Worm (Caenorhabditis elegans) whole organism, young adult: ENCODE data around the gene C23G10.5.
A peak's percentile ranks its signal among the peaks of the same experiment; 100 is the strongest.

Experiments used
- B0019.2 ChIP-seq: fragments of 200-800 bp; sonication (Bioruptor generic); conservative IDR thresholded peaks from 2 replicates; pipeline ENCODE4 v1.3.6; 2022; ENCODE audit warnings: missing genetic modification reagents, missing genetic modification characterization, missing compliant biosample characterization
- C06A6.2 ChIP-seq: fragments of 200-800 bp; sonication (Bioruptor generic); conservative IDR thresholded peaks from 2 replicates; pipeline ENCODE4 v1.3.6; 2022; ENCODE audit warnings: missing genetic modification characterization, missing compliant biosample characterization
- F39B2.1 ChIP-seq: fragments of 200-800 bp; sonication (Bioruptor generic); IDR thresholded peaks from 2 replicates; pipeline ENCODE4 v1.3.6; 2022; ENCODE audit warnings: missing genetic modification reagents, missing genetic modification characterization, missing compliant biosample characterization
- F52B5.7 ChIP-seq: sonication (generic microtip); optimal IDR thresholded peaks from 2 replicates; lab custom pipeline; 2016; ENCODE audit warnings: mild to moderate bottlenecking, missing genetic modification characterization, missing compliant biosample characterization
- F57A8.1 ChIP-seq: fragments of 200-800 bp; sonication (Bioruptor generic); optimal IDR thresholded peaks from 2 replicates; lab custom pipeline; 2018; ENCODE audit warnings: mild to moderate bottlenecking, missing genetic modification characterization, moderate library complexity, missing compliant biosample characterization
- Y53G8AR.9 ChIP-seq: fragments of 200-800 bp; sonication (Bioruptor generic); conservative IDR thresholded peaks from 2 replicates; pipeline ENCODE4 v1.3.6; 2022; ENCODE audit warnings: missing genetic modification reagents, missing genetic modification characterization, missing compliant biosample characterization
- Y79H2A.3 ChIP-seq: fragments of 200-800 bp; sonication (Bioruptor generic); conservative IDR thresholded peaks from 2 replicates; pipeline ENCODE4 v1.3.6; 2022; ENCODE audit warnings: missing genetic modification reagents, missing genetic modification characterization, missing compliant biosample characterization
- ZK185.1 ChIP-seq: sonication (generic microtip); optimal IDR thresholded peaks from 2 replicates; lab custom pipeline; 2016; ENCODE audit warnings: mild to moderate bottlenecking, missing genetic modification characterization, missing compliant biosample characterization; ENCODE audit not compliant: poor library complexity, severe bottlenecking
- athp-1 ChIP-seq: sonication (generic microtip); optimal IDR thresholded peaks from 2 replicates; lab custom pipeline; 2017; ENCODE audit warnings: mild to moderate bottlenecking, missing genetic modification characterization, missing compliant biosample characterization
- attf-3 ChIP-seq: fragments of 200-800 bp; sonication (Bioruptor generic); conservative IDR thresholded peaks from 2 replicates; pipeline ENCODE4 v1.3.6; 2022; ENCODE audit warnings: missing genetic modification reagents, missing genetic modification characterization, missing compliant biosample characterization
- cebp-2 ChIP-seq: fragments of 200-800 bp; sonication (Bioruptor generic); IDR thresholded peaks from 2 replicates; pipeline ENCODE4 v1.3.6; 2022; ENCODE audit warnings: missing genetic modification characterization, missing compliant biosample characterization
- ceh-27 ChIP-seq: fragments of 200-800 bp; sonication (Bioruptor generic); optimal IDR thresholded peaks from 2 replicates; lab custom pipeline; 2018; ENCODE audit warnings: mild to moderate bottlenecking, missing genetic modification characterization, moderate library complexity, missing compliant biosample characterization
- dpff-1 ChIP-seq: sonication (generic microtip); optimal IDR thresholded peaks from 2 replicates; lab custom pipeline; 2017; ENCODE audit warnings: mild to moderate bottlenecking, missing genetic modification characterization, missing compliant biosample characterization
- efl-1 ChIP-seq: fragments of 150-350 bp; optimal IDR thresholded peaks from 2 replicates; lab custom pipeline; 2014; ENCODE audit warnings: missing biosample characterization, missing genetic modification reagents, missing genetic modification characterization
- ekl-4 ChIP-seq: fragments of 200-800 bp; sonication (Bioruptor generic); IDR thresholded peaks from 2 replicates; pipeline ENCODE4 v1.3.6; 2022; ENCODE audit warnings: missing genetic modification reagents, missing genetic modification characterization, missing compliant biosample characterization
- hlh-26 ChIP-seq: fragments of 200-800 bp; sonication (Bioruptor generic); conservative IDR thresholded peaks from 2 replicates; pipeline ENCODE4 v1.3.6; 2022; ENCODE audit warnings: missing genetic modification reagents, missing genetic modification characterization, missing compliant biosample characterization
- hmg-20 ChIP-seq: fragments of 200-800 bp; sonication (Bioruptor generic); IDR thresholded peaks from 2 replicates; pipeline ENCODE4 v1.3.6; 2022; ENCODE audit warnings: missing genetic modification reagents, missing genetic modification characterization, missing compliant biosample characterization
- let-526 ChIP-seq: fragments of 200-800 bp; sonication (Bioruptor generic); IDR thresholded peaks from 2 replicates; pipeline ENCODE4 v1.3.6; 2022; ENCODE audit warnings: missing genetic modification reagents, missing genetic modification characterization, missing compliant biosample characterization
- let-607 ChIP-seq, 2 experiments: fragments of 200-800 bp in 1 of 2; sonication (Bioruptor generic) in 1 of 2; sonication (generic microtip) in 1 of 2; optimal IDR thresholded peaks; 2 replicates each; lab custom pipeline; 2016 to 2018; ENCODE audit warnings: mild to moderate bottlenecking in 2 of 2, missing compliant biosample characterization in 2 of 2, missing genetic modification characterization in 2 of 2, moderate library complexity in 2 of 2, missing genotype in 1 of 2
- madf-6 ChIP-seq: fragments of 200-800 bp; sonication (Bioruptor generic); IDR thresholded peaks from 2 replicates; pipeline ENCODE4 v1.3.6; 2022; ENCODE audit warnings: missing genetic modification reagents, missing genetic modification characterization, missing compliant biosample characterization
- mcd-1 ChIP-seq: fragments of 200-800 bp; sonication (Bioruptor generic); IDR thresholded peaks from 2 replicates; pipeline ENCODE4 v1.3.6; 2022; ENCODE audit warnings: missing genetic modification reagents, missing genetic modification characterization, missing compliant biosample characterization
- nfya-1 ChIP-seq: sonication (generic microtip); optimal IDR thresholded peaks from 2 replicates; lab custom pipeline; 2017; ENCODE audit warnings: antibody characterized with exemption, missing compliant biosample characterization, missing genetic modification characterization, borderline replicate concordance; ENCODE audit not compliant: insufficient read depth
- nfya-2 ChIP-seq: fragments of 200-800 bp; sonication (Bioruptor generic); IDR thresholded peaks from 2 replicates; pipeline ENCODE4 v1.3.6; 2022; ENCODE audit warnings: missing genetic modification reagents, missing genetic modification characterization, missing compliant biosample characterization
- nhr-120 ChIP-seq: fragments of 200-800 bp; sonication (Bioruptor generic); IDR thresholded peaks from 2 replicates; pipeline ENCODE4 v1.3.6; 2022; ENCODE audit warnings: missing genetic modification characterization, missing compliant biosample characterization
- nhr-80 ChIP-seq: sonication (generic microtip); optimal IDR thresholded peaks from 2 replicates; lab custom pipeline; 2016; ENCODE audit warnings: missing genetic modification characterization, missing compliant biosample characterization
- rec-8 ChIP-seq, 2 experiments: sonication (generic microtip); optimal IDR thresholded peaks; 2 replicates each; lab custom pipeline; 2016; ENCODE audit warnings: mild to moderate bottlenecking in 2 of 2, missing genetic modification characterization in 2 of 2, missing genetic modification reagents in 2 of 2, missing genotype in 2 of 2, missing biosample characterization in 1 of 2, missing compliant biosample characterization in 1 of 2, moderate library complexity in 1 of 2
- rpc-1 ChIP-seq, 2 experiments: fragments of 150-350 bp in 1 of 2; sonication (generic microtip) in 1 of 2; optimal IDR thresholded peaks; 2 replicates each; lab custom pipeline; 2014 to 2018; ENCODE audit warnings: missing biosample characterization in 1 of 2, missing genetic modification characterization in 1 of 2, missing genetic modification reagents in 1 of 2, missing genotype in 1 of 2
- sea-2 ChIP-seq: fragments of 200-800 bp; sonication (Bioruptor generic); IDR thresholded peaks from 2 replicates; pipeline ENCODE4 v1.3.6; 2022; ENCODE audit warnings: missing genetic modification characterization, missing compliant biosample characterization
- zim-3 ChIP-seq: sonication (generic microtip); optimal IDR thresholded peaks from 2 replicates; lab custom pipeline; 2017; ENCODE audit warnings: mild to moderate bottlenecking, missing genetic modification characterization, moderate library complexity, missing compliant biosample characterization
- ztf-18 ChIP-seq: sonication (generic microtip); optimal IDR thresholded peaks from 2 replicates; lab custom pipeline; 2016; ENCODE audit warnings: missing genotype, mild to moderate bottlenecking, missing genetic modification characterization, missing compliant biosample characterization
- ztf-22 ChIP-seq: fragments of 200-800 bp; sonication (Bioruptor generic); optimal IDR thresholded peaks from 2 replicates; lab custom pipeline; 2018; ENCODE audit warnings: mild to moderate bottlenecking, missing genetic modification characterization, moderate library complexity, missing compliant biosample characterization
- ztf-26 ChIP-seq: sonication (generic microtip); optimal IDR thresholded peaks from 2 replicates; lab custom pipeline; 2017; ENCODE audit warnings: missing genetic modification characterization, missing compliant biosample characterization
- ztf-28 ChIP-seq: fragments of 200-800 bp; sonication (Bioruptor generic); IDR thresholded peaks from 2 replicates; pipeline ENCODE4 v1.3.6; 2022; ENCODE audit warnings: missing genetic modification reagents, missing genetic modification characterization, missing compliant biosample characterization

C23G10.5 gene

DNA sequence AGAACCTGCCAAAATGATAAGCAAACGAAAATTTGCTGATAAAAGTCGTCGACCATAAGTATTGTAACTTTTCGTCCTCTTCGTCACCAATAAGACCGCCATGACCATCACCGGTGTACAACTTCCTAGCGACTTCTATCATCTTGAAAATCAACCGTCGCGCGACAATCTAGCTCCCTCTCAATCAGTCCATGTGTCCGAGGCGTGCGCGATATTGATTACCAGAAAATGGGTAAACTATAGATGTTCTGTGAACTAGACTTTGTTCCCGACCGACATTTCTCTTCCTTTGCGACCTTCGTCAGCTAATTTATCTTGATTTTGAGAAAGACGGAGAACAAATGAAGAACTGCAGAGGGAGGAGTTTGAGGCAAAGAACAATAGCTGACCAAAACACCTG is 45.6 kb upstream of the C23G10.5 start:
- TF ChIP-seq ztf-26 (tag; lab: Kevin White, UChicago) (peak; percentile 54), nhr-80 (tag; lab: Kevin White, UChicago) (peak; percentile 35), F39B2.1 (no peak)

DNA sequence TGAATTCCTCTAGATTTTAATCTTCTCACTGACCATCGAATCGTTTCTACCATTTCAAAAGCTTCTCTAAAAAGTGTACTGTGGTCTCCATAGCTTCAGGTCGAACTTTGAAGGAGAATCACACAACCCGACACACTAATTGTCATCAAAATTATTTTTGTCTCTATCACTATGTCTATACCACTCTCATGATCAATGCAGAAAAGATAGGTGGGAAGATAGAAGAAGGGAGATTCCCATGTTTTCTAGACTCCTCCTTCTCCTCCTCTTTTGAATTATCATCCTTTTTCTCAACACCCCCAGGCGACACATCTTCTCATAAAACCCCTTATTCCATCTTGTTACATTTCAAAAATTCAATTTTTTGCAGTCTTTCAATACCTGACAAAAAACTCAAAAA is 45.0 kb upstream of the C23G10.5 start, which contains the start of gene Y42G9A.3:
TSS of gene Y42G9A.3 (plus strand) at position 363 of the 400 bp plus-strand sequence.
- no peak for TF ChIP-seq ztf-28 (GFP tag; lab: Robert Waterston, UW)
- no peak for TF ChIP-seq Y79H2A.3 (GFP tag; lab: Robert Waterston, UW)
- TF ChIP-seq nhr-80 (tag; lab: Kevin White, UChicago) = peak; percentile 28
- TF ChIP-seq, all 124 proteins: peak for 1

DNA sequence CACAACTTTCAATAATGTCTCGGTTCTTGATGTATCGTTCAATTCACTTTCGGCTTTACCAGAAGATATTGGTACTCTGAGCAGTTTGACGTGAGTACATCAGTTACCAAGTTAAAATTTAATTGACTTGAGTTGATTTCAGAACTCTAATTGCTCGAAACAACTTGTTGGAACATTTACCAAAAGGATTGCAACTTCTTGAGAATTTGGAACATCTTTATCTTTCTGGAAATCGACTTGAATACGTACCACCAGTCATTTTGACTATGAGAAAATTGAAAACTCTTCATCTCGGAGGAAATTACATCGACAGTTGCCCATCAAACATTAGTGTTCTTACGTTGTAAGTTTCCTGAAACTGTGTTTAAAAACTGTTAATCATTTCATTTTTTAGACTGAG is 44.1 kb upstream of the C23G10.5 start:
- TF ChIP-seq nfya-1 (tag; lab: Kevin White, UChicago) (no peak), hmg-20 (GFP tag; lab: Robert Waterston, UW) (no peak), let-526 (GFP tag; lab: Robert Waterston, UW) (no peak), athp-1 (tag; lab: Kevin White, UChicago) (no peak), F57A8.1 (GFP tag; lab: Kevin White, UChicago) (no peak), sea-2 (GFP tag; lab: Robert Waterston, UW) (no peak), ZK185.1 (tag; lab: Kevin White, UChicago) (no peak), F52B5.7 (tag; lab: Kevin White, UChicago) (no peak), Y53G8AR.9 (GFP tag; lab: Robert Waterston, UW) (no peak), madf-6 (GFP tag; lab: Robert Waterston, UW) (no peak), ztf-22 (GFP tag; lab: Kevin White, UChicago) (no peak), ztf-18 (tag; lab: Kevin White, UChicago) (no peak), ceh-27 (GFP tag; lab: Kevin White, UChicago) (no peak), attf-3 (no peak), cebp-2 (GFP tag; lab: Robert Waterston, UW) (no peak), rpc-1 (optimal IDR thresholded peaks at IDR 0.05; lab: Kevin White, UChicago) (no peak), rpc-1 (tag; optimal IDR thresholded peaks at IDR 0.05; lab: Kevin White, UChicago) (no peak), hlh-26 (no peak), efl-1 (GFP tag; lab: Kevin White, UChicago) (no peak), let-607 (tag; optimal IDR thresholded peaks at IDR 0.05; lab: Kevin White, UChicago) (no peak), nfya-2 (GFP tag; lab: Robert Waterston, UW) (no peak)

DNA sequence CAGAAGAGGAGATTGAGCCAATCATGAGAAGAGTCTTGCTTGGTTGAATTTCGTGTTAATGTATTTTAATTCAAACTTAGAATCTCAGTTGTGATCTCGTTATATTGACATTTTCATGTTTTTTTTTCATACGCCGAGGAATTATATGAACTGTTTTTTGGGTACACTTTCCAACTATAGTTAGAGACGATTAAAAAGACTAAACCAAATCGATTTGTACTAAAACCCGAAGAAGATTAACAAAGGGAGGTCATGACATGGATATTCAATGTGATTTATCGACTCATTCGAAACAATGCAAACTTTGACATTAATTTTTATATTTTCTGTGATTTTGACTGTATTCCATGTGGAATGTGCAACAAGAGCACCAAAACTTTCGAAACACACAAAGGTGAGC is 43.0 kb upstream of the C23G10.5 start, which contains the start of gene Y42G9A.2:
TSS of gene Y42G9A.2 (plus strand) at position 284 of the 400 bp plus-strand sequence.
- TF ChIP-seq ekl-4 (GFP tag; lab: Robert Waterston, UW) = 0 out of 2 replicates have a peak, but pooled peaks have one; percentile 1
- no peak for TF ChIP-seq F57A8.1 (GFP tag; lab: Kevin White, UChicago)

DNA sequence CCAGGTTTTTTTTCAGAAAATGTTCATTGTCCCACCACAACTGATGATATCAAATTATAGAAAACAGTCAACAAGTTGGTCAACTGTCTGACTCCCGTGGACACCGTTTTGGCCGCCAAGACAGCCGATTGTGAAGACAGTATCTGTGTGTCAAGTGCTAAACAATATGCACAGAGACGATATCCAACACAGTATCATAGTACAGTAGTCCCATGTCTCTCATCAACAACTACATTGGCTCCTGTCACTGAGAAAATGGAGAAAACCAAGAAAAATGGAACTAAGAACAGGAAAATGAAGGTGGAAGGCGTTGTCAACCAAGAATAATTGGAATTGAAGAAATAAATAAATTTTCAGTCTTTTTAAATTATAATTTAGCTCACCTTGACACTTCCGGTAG is 42.2 kb upstream of the C23G10.5 start:
- TF ChIP-seq ekl-4 (GFP tag; lab: Robert Waterston, UW) (no peak), cebp-2 (GFP tag; lab: Robert Waterston, UW) (0 out of 2 replicates have a peak, but pooled peaks have one; percentile 52), rec-8 (tag; optimal IDR thresholded peaks at IDR 0.05; lab: Kevin White, UChicago) (no peak), C06A6.2 (0 out of 2 replicates have a peak, but pooled peaks have one; percentile 17), nhr-120 (GFP tag; lab: Robert Waterston, UW) (no peak), Y53G8AR.9 (GFP tag; lab: Robert Waterston, UW) (peak; percentile 36; the same call in 1 of the 2 replicates), mcd-1 (0 out of 2 replicates have a peak, but pooled peaks have one; percentile 3), B0019.2 (GFP tag; lab: Robert Waterston, UW) (no peak), dpff-1 (peak; percentile 43), zim-3 (tag; lab: Kevin White, UChicago) (peak; percentile 49)
